Worm (Caenorhabditis elegans): Measurements from ENCODE around the gene C06A6.4.

DNA sequence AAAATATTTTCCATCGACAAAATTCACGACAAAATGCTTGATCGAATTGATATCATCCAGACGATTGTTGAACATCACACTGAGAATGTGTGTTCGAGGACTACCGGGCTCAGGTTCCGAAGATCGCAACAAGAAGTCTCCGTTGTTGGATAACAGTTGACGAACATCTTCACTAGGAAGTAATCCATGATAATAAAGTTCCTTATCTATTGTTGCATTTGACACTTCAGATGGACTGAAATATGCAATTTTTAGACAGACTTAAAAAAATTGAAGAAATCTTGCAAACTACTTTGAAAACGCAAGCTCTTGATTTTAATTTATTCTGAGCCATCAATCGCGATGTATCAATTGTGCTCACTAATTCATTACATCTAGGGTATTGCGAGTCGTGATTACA lies 48.2 kb upstream of the C06A6.4 start:
- TF ChIP-seq F13C5.2 (tag; optimal IDR thresholded peaks at IDR 0.05) (no peak), ama-1 (optimal IDR thresholded peaks at IDR 0.05) (no peak)
